Fruit fly (Drosophila melanogaster) S2 (cell line): ENCODE measurements around the gene CG18766.

Experiments used
- CG8478 ChIP-seq: fragments of >200 bp; optimal IDR thresholded peaks from 2 replicates; lab custom pipeline; 2018
- CTCF ChIP-seq, 2 experiments: fragments of >200 bp; optimal IDR thresholded peaks; 2 replicates each; lab custom pipeline; 2018

DNA sequence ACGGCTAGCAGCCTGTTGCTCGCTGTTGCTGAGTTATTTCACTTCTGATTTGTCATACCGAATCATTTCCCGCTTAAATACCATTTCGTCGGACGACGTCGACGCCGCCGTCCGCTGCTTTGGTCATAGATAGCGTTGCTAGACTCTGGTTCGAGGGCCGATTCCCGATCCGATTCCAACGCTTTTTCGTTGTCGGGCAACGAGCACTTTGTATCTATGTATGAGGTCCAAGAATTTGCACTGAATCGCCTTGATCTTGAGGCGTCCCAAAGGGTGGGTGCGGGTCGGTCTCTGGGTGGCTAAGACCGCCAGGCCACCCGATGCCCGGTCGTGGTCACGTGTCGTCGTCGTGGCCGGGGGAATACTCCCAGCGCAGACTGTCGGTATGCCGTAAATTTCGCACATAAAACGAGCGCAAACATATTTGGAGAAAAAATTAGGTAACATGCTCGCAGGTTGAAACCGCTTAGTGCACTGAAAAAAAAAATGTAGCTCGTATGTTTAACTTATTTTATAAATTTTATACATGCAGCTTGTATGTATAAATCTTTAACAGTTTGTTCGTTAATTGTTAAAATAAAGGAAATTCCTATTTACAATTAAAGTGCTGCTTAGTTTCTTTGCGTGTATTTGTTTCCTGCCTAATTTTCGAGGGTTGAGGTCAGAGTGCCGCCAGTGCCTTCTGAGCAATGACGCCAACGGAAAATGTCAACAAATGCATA is 47.3 kb upstream of the CG18766 start, which contains the start of gene CG3348:
- no peak for TF ChIP-seq CTCF (optimal IDR thresholded peaks at IDR 0.05; lab: Kevin White, UChicago)
- TF ChIP-seq CG8478: no peak
